Worm (Caenorhabditis elegans): Measurements from ENCODE around the gene srd-74.

The srd-74 gene

DNA sequence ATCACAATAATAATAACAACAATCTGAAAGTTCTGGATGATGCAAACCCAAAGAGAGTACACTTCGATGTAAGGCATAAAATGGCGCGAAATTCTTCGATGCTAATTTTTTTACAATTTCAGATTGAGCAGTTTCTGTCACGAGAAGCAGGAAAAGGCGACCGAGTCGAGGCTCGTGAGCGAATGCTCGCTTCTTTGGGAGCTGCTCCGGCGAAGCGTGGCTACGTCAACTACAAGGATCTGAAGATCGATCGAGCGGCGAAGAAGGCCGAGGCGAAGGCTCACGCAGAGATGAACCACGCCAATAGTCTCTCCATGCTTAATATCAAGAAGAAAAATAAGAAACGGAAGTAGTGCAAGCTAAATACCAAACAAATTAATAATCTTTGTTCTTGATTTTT, 42.2 kb downstream of the srd-74 start:
- TF ChIP-seq zfh-2 (GFP tag; conservative IDR thresholded peaks at IDR 0.05) (peak; percentile 59), madf-3 (GFP tag; IDR thresholded peaks at IDR 0.05) (no peak)

DNA sequence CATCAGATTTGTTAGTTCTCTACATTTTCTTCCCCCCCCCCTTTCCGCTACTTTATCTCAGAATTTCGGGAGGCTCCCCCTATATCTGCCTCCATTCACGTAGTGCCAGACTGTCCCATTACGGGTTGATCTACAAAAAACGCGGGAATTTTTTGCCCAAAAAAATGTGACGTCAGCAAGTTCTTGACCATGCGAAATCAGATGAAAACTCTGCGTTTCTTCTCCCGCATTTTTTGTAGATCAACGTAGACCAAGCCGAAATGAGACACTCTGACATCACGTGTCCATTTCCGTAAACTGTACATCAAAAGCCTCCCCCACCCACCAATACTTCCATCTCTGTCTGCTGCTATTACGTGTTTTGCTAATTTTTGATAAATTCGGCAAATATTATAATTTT, 42.7 kb downstream of the srd-74 start:
- TF ChIP-seq egl-18 (GFP tag; IDR thresholded peaks at IDR 0.05) (no peak), ztf-6 (GFP tag; IDR thresholded peaks at IDR 0.05) (no peak), D2030.7 (GFP tag; IDR thresholded peaks at IDR 0.05) (no peak), Y95B8A.8 (GFP tag; IDR thresholded peaks at IDR 0.05) (no peak), B0035.1 (tag; optimal IDR thresholded peaks at IDR 0.05) (no peak), dox-1 (GFP tag; IDR thresholded peaks at IDR 0.05) (peak; percentile 30; the same call in 1 of the 2 replicates), lin-26 (GFP tag; IDR thresholded peaks at IDR 0.05) (0 out of 2 replicates have a peak, but pooled peaks have one; percentile 53), bed-1 (GFP tag; IDR thresholded peaks at IDR 0.05) (no peak), Y79H2A.3 (GFP tag; conservative IDR thresholded peaks at IDR 0.05) (no peak), ZK185.1 (tag; optimal IDR thresholded peaks at IDR 0.05; ENCODE audit: poor library complexity, severe bottlenecking) (no peak), lsy-27 (tag; optimal IDR thresholded peaks at IDR 0.05; ENCODE audit: borderline replicate concordance, insufficient read depth) (no peak), madf-6 (GFP tag; IDR thresholded peaks at IDR 0.05) (peak; percentile 62), nfya-2 (GFP tag; IDR thresholded peaks at IDR 0.05) (no peak), madf-3 (GFP tag; IDR thresholded peaks at IDR 0.05) (no peak), hmg-1.2 (GFP tag; IDR thresholded peaks at IDR 0.05) (no peak), die-1 (tag; optimal IDR thresholded peaks at IDR 0.05) (peak; percentile 12), ceh-91 (GFP tag; IDR thresholded peaks at IDR 0.05) (no peak), B0336.3 (GFP tag; IDR thresholded peaks at IDR 0.05) (0 out of 2 replicates have a peak, but pooled peaks have one; percentile 17), Y53G8AR.9 (GFP tag; conservative IDR thresholded peaks at IDR 0.05) (no peak), sptf-2 (GFP tag; optimal IDR thresholded peaks at IDR 0.05) (no peak), hsf-1 (GFP tag; IDR thresholded peaks at IDR 0.05) (peak; percentile 35; the same call in 1 of the 2 replicates), mcd-1 (GFP tag; IDR thresholded peaks at IDR 0.05) (peak; percentile 24; the same call in 1 of the 2 replicates), ceh-58 (GFP tag; IDR thresholded peaks at IDR 0.05) (no peak), ekl-4 (GFP tag; IDR thresholded peaks at IDR 0.05) (no peak)

DNA sequence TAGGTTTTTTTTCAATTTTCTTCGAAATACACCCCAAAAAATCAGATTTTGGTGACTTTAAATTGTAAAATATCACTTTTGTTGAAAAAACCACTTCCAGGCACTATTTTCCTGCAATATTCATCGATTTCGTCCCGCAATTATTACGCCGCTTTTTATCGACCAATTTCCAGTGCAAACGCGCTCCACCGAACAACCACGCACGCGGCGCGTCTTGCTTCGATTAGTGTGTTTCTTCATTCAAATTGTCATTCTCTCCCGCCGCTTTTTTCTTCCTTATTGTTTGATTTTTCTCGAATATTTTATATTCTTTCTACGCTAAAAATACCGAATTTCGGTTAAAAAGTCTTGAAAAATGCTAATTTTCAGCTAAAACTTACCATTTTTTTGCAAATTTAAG, 43.8 kb downstream of the srd-74 start:
- TF ChIP-seq F23B12.7 (tag; optimal IDR thresholded peaks at IDR 0.05; ENCODE audit: insufficient read depth) = peak; percentile 72
- peak; percentile 55 for TF ChIP-seq ceh-27 (GFP tag; optimal IDR thresholded peaks at IDR 0.05)
- peak; percentile 50; the same call in 1 of the 2 replicates for TF ChIP-seq dox-1 (GFP tag; IDR thresholded peaks at IDR 0.05)
- TF ChIP-seq lin-35 (GFP tag; optimal IDR thresholded peaks at IDR 0.05) = no peak
- peak; percentile 63 for TF ChIP-seq efl-1 (GFP tag; optimal IDR thresholded peaks at IDR 0.05)
- no peak for TF ChIP-seq ztf-6 (GFP tag; IDR thresholded peaks at IDR 0.05)
- TF ChIP-seq ccch-3 (GFP tag; optimal IDR thresholded peaks at IDR 0.05) = no peak
- TF ChIP-seq pbrm-1 (GFP tag; IDR thresholded peaks at IDR 0.05) = peak; percentile 33; the same call in 1 of the 2 replicates
- TF ChIP-seq ztf-28 (GFP tag; IDR thresholded peaks at IDR 0.05) = no peak
- TF ChIP-seq nhr-80 (tag; optimal IDR thresholded peaks at IDR 0.05) = peak; percentile 56
- no peak; the same call in 1 of the 2 replicates for TF ChIP-seq cebp-1 (GFP tag; IDR thresholded peaks at IDR 0.05)
- peak; percentile 70 for TF ChIP-seq cebp-1 (tag; optimal IDR thresholded peaks at IDR 0.05)
- TF ChIP-seq snpc-4 (GFP tag; optimal IDR thresholded peaks at IDR 0.05) = no peak
- TF ChIP-seq snpc-4 (tag; optimal IDR thresholded peaks at IDR 0.05) = peak in 2 of 4 experiments; percentile 22 to 67
- TF ChIP-seq hmg-1.2 (GFP tag; IDR thresholded peaks at IDR 0.05) = peak; percentile 22; the same call in 1 of the 2 replicates
- peak; percentile 64; the same call in 1 of the 2 replicates for TF ChIP-seq hsf-1 (GFP tag; IDR thresholded peaks at IDR 0.05)
- TF ChIP-seq attf-5 (GFP tag; optimal IDR thresholded peaks at IDR 0.05) = peak; percentile 76
- TF ChIP-seq madf-6 (GFP tag; IDR thresholded peaks at IDR 0.05) = peak; percentile 53; the same call in 1 of the 2 replicates
- peak; percentile 55 for TF ChIP-seq lin-54 (GFP tag; optimal IDR thresholded peaks at IDR 0.05)
- peak; percentile 70 for TF ChIP-seq ceh-100 (GFP tag; IDR thresholded peaks at IDR 0.05)
- TF ChIP-seq lin-40 (tag; optimal IDR thresholded peaks at IDR 0.05) = peak; percentile 14
- 0 out of 2 replicates have a peak, but pooled peaks have one; percentile 58 for TF ChIP-seq egl-18 (GFP tag; IDR thresholded peaks at IDR 0.05)
- no peak for TF ChIP-seq unc-62 (GFP tag; optimal IDR thresholded peaks at IDR 0.05)
- TF ChIP-seq ztf-25 (GFP tag; IDR thresholded peaks at IDR 0.05) = no peak
- peak; percentile 15 for TF ChIP-seq lsl-1 (GFP tag; optimal IDR thresholded peaks at IDR 0.05)
- TF ChIP-seq mxl-1 (tag; optimal IDR thresholded peaks at IDR 0.05) = no peak
